Worm (Caenorhabditis elegans): ENCODE measurements around the gene oac-38.

ce11 chrIV:14176373-14176772, 23.2 kb upstream of the oac-38 start, which contains the start of gene R05A10.3:
- TF ChIP-seq unc-62 (GFP tag; optimal IDR thresholded peaks at IDR 0.05): no peak
- no peak for TF ChIP-seq unc-39 (tag; optimal IDR thresholded peaks at IDR 0.05)
- TF ChIP-seq nhr-11 (tag; optimal IDR thresholded peaks at IDR 0.05): no peak
- no peak for TF ChIP-seq nhr-76 (tag; optimal IDR thresholded peaks at IDR 0.05)
- no peak for TF ChIP-seq aly-2 (tag; optimal IDR thresholded peaks at IDR 0.05)
- no peak for TF ChIP-seq eor-1 (tag; optimal IDR thresholded peaks at IDR 0.05)
- no peak for TF ChIP-seq skn-1 (tag; optimal IDR thresholded peaks at IDR 0.05)
- TF ChIP-seq pha-4 (tag; optimal IDR thresholded peaks at IDR 0.05): no peak
- TF ChIP-seq ama-1 (optimal IDR thresholded peaks at IDR 0.05): no peak
- TF ChIP-seq daf-12 (tag; optimal IDR thresholded peaks at IDR 0.05): no peak
- TF ChIP-seq hmg-11 (tag; optimal IDR thresholded peaks at IDR 0.05): no peak
- no peak for TF ChIP-seq jun-1 (tag; optimal IDR thresholded peaks at IDR 0.05)
- no peak for TF ChIP-seq elt-1 (tag; optimal IDR thresholded peaks at IDR 0.05)
- TF ChIP-seq nhr-77 (tag; optimal IDR thresholded peaks at IDR 0.05): no peak

All from whole organism, L3 larva.